Fruit fly (Drosophila melanogaster) whole organism, prepupa: ENCODE results near the gene Cralbp.

ENCODE experiments used
- CG6854 ChIP-seq: fragments of 200-800 bp; sonication (Bioruptor generic); optimal IDR thresholded peaks from 2 replicates; lab custom pipeline; 2017; ENCODE audit warnings: missing biosample characterization, mild to moderate bottlenecking, missing genetic modification characterization
- CG8319 ChIP-seq: fragments of 200-800 bp; sonication (Bioruptor generic); optimal IDR thresholded peaks from 3 replicates; lab custom pipeline; 2016; ENCODE audit warnings: missing biosample characterization, missing genetic modification characterization
- Hr38 ChIP-seq: sonication (Bioruptor generic); optimal IDR thresholded peaks from 2 replicates; lab custom pipeline; 2016; ENCODE audit warnings: missing biosample characterization, missing genetic modification characterization
- Hr39 ChIP-seq: fragments of 200-800 bp; sonication (Bioruptor generic); optimal IDR thresholded peaks from 2 replicates; lab custom pipeline; 2016; ENCODE audit warnings: missing biosample characterization, missing genetic modification characterization
- fd85E ChIP-seq: fragments of 200-800 bp; sonication (Bioruptor generic); optimal IDR thresholded peaks from 3 replicates; lab custom pipeline; 2016; ENCODE audit warnings: missing biosample characterization, missing genetic modification characterization
- svp ChIP-seq: fragments of 200-800 bp; sonication (Bioruptor generic); peaks from one replicate; lab custom pipeline; 2016; ENCODE audit warnings: missing biosample characterization, missing genetic modification characterization

dm6 chr3L:5830649-5831048 is 44.1 kb upstream of the Cralbp start:
- TF ChIP-seq CG8319 (no peak), fd85E (GFP tag; lab: Kevin White, UChicago) (no peak), CG6854 (no peak), Hr39 (GFP tag; lab: Kevin White, UChicago) (no peak), svp (GFP tag; lab: Kevin White, UChicago) (no peak), Hr38 (GFP tag; lab: Kevin White, UChicago) (no peak)
